Comparison of ENCODE assay signal across 5 fruit fly cellular contexts in genomic region chr2L:3058772-3059623, dm6.
TF ChIP-seq lines count a peak whose summit lies in the region.

No protein-coding gene starts in this region.

- TF ChIP-seq CTCF in whole organism, embryonic (GFP tag; optimal IDR thresholded peaks at IDR 0.05; lab: Kevin White, UChicago), result no peak

TF ChIP-seq in whole organism, adult, 20 proteins besides CTCF, POLR2A, EP300 and RAD21 (continues in another document):
- TF ChIP-seq cnc (optimal IDR thresholded peaks at IDR 0.05; lab: Kevin White, UChicago), result no peak
- peak; percentile 74 for TF ChIP-seq kay (GFP tag; lab: Kevin White, UChicago; ENCODE audit: borderline replicate concordance)
- peak; percentile 57 for TF ChIP-seq CG7045 (GFP tag; optimal IDR thresholded peaks at IDR 0.05; lab: Kevin White, UChicago)
- peak; percentile 29 for TF ChIP-seq CG14711 (tag; optimal IDR thresholded peaks at IDR 0.05; lab: Kevin White, UChicago)
- TF ChIP-seq CG12768 (GFP tag; optimal IDR thresholded peaks at IDR 0.05; lab: Kevin White, UChicago), result peak; percentile 71
- TF ChIP-seq CG7101 (tag; optimal IDR thresholded peaks at IDR 0.05; lab: Kevin White, UChicago), result no peak
- TF ChIP-seq CG1620 (GFP tag; optimal IDR thresholded peaks at IDR 0.05; lab: Kevin White, UChicago), result peak; percentile 23
- peak; percentile 50 for TF ChIP-seq CG33017 (tag; optimal IDR thresholded peaks at IDR 0.05; lab: Kevin White, UChicago)
- no peak for TF ChIP-seq Hr96 (GFP tag; optimal IDR thresholded peaks at IDR 0.05; lab: Kevin White, UChicago)
- no peak for TF ChIP-seq Mnt (GFP tag; optimal IDR thresholded peaks at IDR 0.05; lab: Kevin White, UChicago)
- no peak for TF ChIP-seq CG5204 (GFP tag; optimal IDR thresholded peaks at IDR 0.05; lab: Kevin White, UChicago)
- no peak for TF ChIP-seq Clk (GFP tag; optimal IDR thresholded peaks at IDR 0.05; lab: Kevin White, UChicago)
- TF ChIP-seq tj (GFP tag; optimal IDR thresholded peaks at IDR 0.05; lab: Kevin White, UChicago), result peak; percentile 76
- TF ChIP-seq toe (GFP tag; optimal IDR thresholded peaks at IDR 0.05; lab: Kevin White, UChicago), result no peak
- no peak for TF ChIP-seq ovo (GFP tag; optimal IDR thresholded peaks at IDR 0.05; lab: Kevin White, UChicago)
- peak; percentile 54 for TF ChIP-seq cic (GFP tag; optimal IDR thresholded peaks at IDR 0.05; lab: Kevin White, UChicago)
- peak; percentile 81 for TF ChIP-seq bab1 (GFP tag; optimal IDR thresholded peaks at IDR 0.05; lab: Kevin White, UChicago)
- peak; percentile 12 for TF ChIP-seq Crg-1 (GFP tag; optimal IDR thresholded peaks at IDR 0.05; lab: Kevin White, UChicago)

TF ChIP-seq in whole organism, embryonic, 481 proteins besides CTCF, POLR2A, EP300 and RAD21 (continues in another document):
- TF ChIP-seq Ssrp (tag; optimal IDR thresholded peaks at IDR 0.05; lab: Kevin White, UChicago), result no peak
- TF ChIP-seq CG11695 (GFP tag; IDR thresholded peaks at IDR 0.05; lab: Robert Waterston, UW), result no peak
- TF ChIP-seq Gug (GFP tag; IDR thresholded peaks at IDR 0.05; lab: Robert Waterston, UW), result peak; percentile 20; the same call in 1 of the 4 replicates
- TF ChIP-seq CG5953 (GFP tag; IDR thresholded peaks at IDR 0.05; lab: Robert Waterston, UW), result no peak
- TF ChIP-seq oc (tag; optimal IDR thresholded peaks at IDR 0.05; lab: Kevin White, UChicago), result no peak
- no peak; the same call in 1 of the 2 replicates for TF ChIP-seq CG32767 (GFP tag; IDR thresholded peaks at IDR 0.05; lab: Robert Waterston, UW)
- TF ChIP-seq fd102C (GFP tag; optimal IDR thresholded peaks at IDR 0.05; lab: Kevin White, UChicago), result no peak
- peak; percentile 38 for TF ChIP-seq CG9727 (GFP tag; optimal IDR thresholded peaks at IDR 0.05; lab: Kevin White, UChicago)
- TF ChIP-seq Gsc (GFP tag; IDR thresholded peaks at IDR 0.05; lab: Robert Waterston, UW), result no peak
- peak; percentile 1 for TF ChIP-seq Hsf (GFP tag; optimal IDR thresholded peaks at IDR 0.05; lab: Kevin White, UChicago)
- TF ChIP-seq CG9215 (GFP tag; IDR thresholded peaks at IDR 0.05; lab: Robert Waterston, UW), result peak; percentile 44
- TF ChIP-seq CG7556 (GFP tag; optimal IDR thresholded peaks at IDR 0.05; lab: Kevin White, UChicago), result peak; percentile 40
- no peak for TF ChIP-seq sc (optimal IDR thresholded peaks at IDR 0.05; lab: Kevin White, UChicago)
- TF ChIP-seq sc (GFP tag; optimal IDR thresholded peaks at IDR 0.05; lab: Kevin White, UChicago), result no peak
- TF ChIP-seq CG10267 (tag; optimal IDR thresholded peaks at IDR 0.05; lab: Kevin White, UChicago), result no peak
- TF ChIP-seq tgo (GFP tag; IDR thresholded peaks at IDR 0.05; lab: Robert Waterston, UW), result no peak
- TF ChIP-seq stwl (tag; optimal IDR thresholded peaks at IDR 0.05; lab: Kevin White, UChicago), result no peak
- peak; percentile 61 for TF ChIP-seq sug (tag; optimal IDR thresholded peaks at IDR 0.05; lab: Kevin White, UChicago)
- TF ChIP-seq CG14441 (GFP tag; IDR thresholded peaks at IDR 0.05; lab: Robert Waterston, UW), result no peak
- no peak for TF ChIP-seq Fer2 (tag; optimal IDR thresholded peaks at IDR 0.05; lab: Kevin White, UChicago)

TF ChIP-seq in whole organism, prepupa, 60 proteins besides CTCF, POLR2A, EP300 and RAD21 (continues in another document):
- TF ChIP-seq spab (GFP tag; optimal IDR thresholded peaks at IDR 0.05; lab: Kevin White, UChicago), result no peak
- no peak for TF ChIP-seq OdsH (GFP tag; optimal IDR thresholded peaks at IDR 0.05; lab: Kevin White, UChicago)
- peak; percentile 9 for TF ChIP-seq CG10631 (GFP tag; optimal IDR thresholded peaks at IDR 0.05; lab: Kevin White, UChicago)
- no peak for TF ChIP-seq CG3032 (tag; optimal IDR thresholded peaks at IDR 0.05; lab: Kevin White, UChicago)
- no peak for TF ChIP-seq CG34406 (GFP tag; optimal IDR thresholded peaks at IDR 0.05; lab: Kevin White, UChicago)
- TF ChIP-seq Ets96B (tag; optimal IDR thresholded peaks at IDR 0.05; lab: Kevin White, UChicago), result no peak
- peak; percentile 9 for TF ChIP-seq Hr39 (GFP tag; optimal IDR thresholded peaks at IDR 0.05; lab: Kevin White, UChicago)
- no peak for TF ChIP-seq CG11902 (GFP tag; optimal IDR thresholded peaks at IDR 0.05; lab: Kevin White, UChicago)
- TF ChIP-seq Eip93F (GFP tag; optimal IDR thresholded peaks at IDR 0.05; lab: Kevin White, UChicago), result no peak
- TF ChIP-seq lz (GFP tag; optimal IDR thresholded peaks at IDR 0.05; lab: Kevin White, UChicago), result no peak
- TF ChIP-seq Sox102F (GFP tag; optimal IDR thresholded peaks at IDR 0.05; lab: Kevin White, UChicago), result peak; percentile 36
- peak; percentile 56 for TF ChIP-seq Hr4 (GFP tag; optimal IDR thresholded peaks at IDR 0.05; lab: Kevin White, UChicago)
- no peak for TF ChIP-seq Eip75B (GFP tag; optimal IDR thresholded peaks at IDR 0.05; lab: Kevin White, UChicago)
- no peak for TF ChIP-seq CG6792 (GFP tag; optimal IDR thresholded peaks at IDR 0.05; lab: Kevin White, UChicago)
- TF ChIP-seq Hr38 (GFP tag; optimal IDR thresholded peaks at IDR 0.05; lab: Kevin White, UChicago), result no peak
- TF ChIP-seq Ets21C (GFP tag; optimal IDR thresholded peaks at IDR 0.05; lab: Kevin White, UChicago), result no peak
- TF ChIP-seq svp (GFP tag; lab: Kevin White, UChicago), result peak; percentile 35
- TF ChIP-seq salr (GFP tag; optimal IDR thresholded peaks at IDR 0.05; lab: Kevin White, UChicago), result peak in 1 of 2 experiments; percentile 5
- TF ChIP-seq CG11762 (GFP tag; optimal IDR thresholded peaks at IDR 0.05; lab: Kevin White, UChicago; ENCODE audit: insufficient read depth), result no peak
- peak; percentile 63; the same call in 2 of the 3 replicates for TF ChIP-seq CG6163 (GFP tag; IDR thresholded peaks at IDR 0.05; lab: Robert Waterston, UW)

TF ChIP-seq in whole organism, pupa, 21 proteins besides CTCF, POLR2A, EP300 and RAD21:
- TF ChIP-seq CG4496 (GFP tag; IDR thresholded peaks at IDR 0.05; lab: Robert Waterston, UW), result peak; percentile 52; the same call in 2 of the 3 replicates
- no peak for TF ChIP-seq CG34367 (tag; optimal IDR thresholded peaks at IDR 0.05; lab: Kevin White, UChicago)
- TF ChIP-seq CG32121 (GFP tag; IDR thresholded peaks at IDR 0.05; lab: Robert Waterston, UW), result no peak
- TF ChIP-seq fd96Ca (GFP tag; IDR thresholded peaks at IDR 0.05; lab: Robert Waterston, UW), result peak; percentile 69; the same call in 2 of the 3 replicates
- TF ChIP-seq CG8159 (tag; optimal IDR thresholded peaks at IDR 0.05; lab: Kevin White, UChicago), result no peak
- no peak for TF ChIP-seq Pif1A (GFP tag; optimal IDR thresholded peaks at IDR 0.05; lab: Kevin White, UChicago)
- no peak for TF ChIP-seq CG10348 (GFP tag; IDR thresholded peaks at IDR 0.05; lab: Robert Waterston, UW)
- TF ChIP-seq CG13204 (GFP tag; optimal IDR thresholded peaks at IDR 0.05; lab: Kevin White, UChicago), result no peak
- TF ChIP-seq Ets98B (GFP tag; IDR thresholded peaks at IDR 0.05; lab: Robert Waterston, UW), result peak; percentile 36
- no peak for TF ChIP-seq CG17806 (tag; optimal IDR thresholded peaks at IDR 0.05; lab: Kevin White, UChicago)
- TF ChIP-seq CG15710 (tag; optimal IDR thresholded peaks at IDR 0.05; lab: Kevin White, UChicago), result no peak
- no peak for TF ChIP-seq Snoo (tag; optimal IDR thresholded peaks at IDR 0.05; lab: Kevin White, UChicago)
- no peak for TF ChIP-seq CG14655 (GFP tag; optimal IDR thresholded peaks at IDR 0.05; lab: Kevin White, UChicago)
- no peak for TF ChIP-seq gl (tag; optimal IDR thresholded peaks at IDR 0.05; lab: Kevin White, UChicago)
- no peak for TF ChIP-seq Pif1B (GFP tag; optimal IDR thresholded peaks at IDR 0.05; lab: Kevin White, UChicago)
- TF ChIP-seq CG12605 (GFP tag; IDR thresholded peaks at IDR 0.05; lab: Robert Waterston, UW), result peak; percentile 29; the same call in 1 of the 2 replicates
- TF ChIP-seq D1 (tag; optimal IDR thresholded peaks at IDR 0.05; lab: Kevin White, UChicago), result no peak
- no peak for TF ChIP-seq CG8301 (tag; optimal IDR thresholded peaks at IDR 0.05; lab: Kevin White, UChicago)
- TF ChIP-seq rn (GFP tag; IDR thresholded peaks at IDR 0.05; lab: Robert Waterston, UW), result no peak
- no peak for TF ChIP-seq EcR (GFP tag; optimal IDR thresholded peaks at IDR 0.05; lab: Kevin White, UChicago)
- no peak for TF ChIP-seq CG9948 (tag; optimal IDR thresholded peaks at IDR 0.05; lab: Kevin White, UChicago)

TF ChIP-seq in whole organism, wandering third instar larva, 38 proteins besides CTCF, POLR2A, EP300 and RAD21 (continues in another document):
- TF ChIP-seq N (GFP tag; optimal IDR thresholded peaks at IDR 0.05; lab: Kevin White, UChicago) (no peak), sv (GFP tag; optimal IDR thresholded peaks at IDR 0.05; lab: Kevin White, UChicago) (no peak), sage (GFP tag; optimal IDR thresholded peaks at IDR 0.05; lab: Kevin White, UChicago) (no peak), Dif (GFP tag; optimal IDR thresholded peaks at IDR 0.05; lab: Kevin White, UChicago; ENCODE audit: partially characterized antibody) (no peak), HLH106 (tag; optimal IDR thresholded peaks at IDR 0.05; lab: Kevin White, UChicago) (peak; percentile 4), h (GFP tag; optimal IDR thresholded peaks at IDR 0.05; lab: Kevin White, UChicago) (peak; percentile 38), GATAd (GFP tag; optimal IDR thresholded peaks at IDR 0.05; lab: Kevin White, UChicago) (no peak), Hr83 (GFP tag; optimal IDR thresholded peaks at IDR 0.05; lab: Kevin White, UChicago; ENCODE audit: poor library complexity, severe bottlenecking) (no peak), dl (GFP tag; optimal IDR thresholded peaks at IDR 0.05; lab: Kevin White, UChicago; ENCODE audit: insufficient read depth in 1 of 2, partially characterized antibody in 2 of 2) (no peak), rgr (GFP tag; optimal IDR thresholded peaks at IDR 0.05; lab: Kevin White, UChicago) (peak; percentile 18), ey (GFP tag; optimal IDR thresholded peaks at IDR 0.05; lab: Kevin White, UChicago) (peak; percentile 38), br (GFP tag; optimal IDR thresholded peaks at IDR 0.05; lab: Kevin White, UChicago) (peak; percentile 19), pan (optimal IDR thresholded peaks at IDR 0.05; lab: Kevin White, UChicago) (no peak), foxo (GFP tag; optimal IDR thresholded peaks at IDR 0.05; lab: Kevin White, UChicago) (peak in 1 of 2 experiments; percentile 51), tai (GFP tag; optimal IDR thresholded peaks at IDR 0.05; lab: Kevin White, UChicago) (no peak), OdsH (GFP tag; optimal IDR thresholded peaks at IDR 0.05; lab: Kevin White, UChicago) (peak; percentile 21), dsf (GFP tag; optimal IDR thresholded peaks at IDR 0.05; lab: Kevin White, UChicago; ENCODE audit: borderline replicate concordance) (no peak), dmrt93B (GFP tag; optimal IDR thresholded peaks at IDR 0.05; lab: Kevin White, UChicago) (no peak), Mio (GFP tag; optimal IDR thresholded peaks at IDR 0.05; lab: Kevin White, UChicago) (no peak), lola (GFP tag; optimal IDR thresholded peaks at IDR 0.05; lab: Kevin White, UChicago) (no peak), usp (GFP tag; optimal IDR thresholded peaks at IDR 0.05; lab: Kevin White, UChicago) (no peak), jim (GFP tag; optimal IDR thresholded peaks at IDR 0.05; lab: Kevin White, UChicago) (no peak), CG32264 (GFP tag; optimal IDR thresholded peaks at IDR 0.05; lab: Kevin White, UChicago) (no peak), Abd-B (GFP tag; optimal IDR thresholded peaks at IDR 0.05; lab: Kevin White, UChicago) (no peak)
